Fruit fly (Drosophila melanogaster) whole organism, embryonic: Measurements from ENCODE around the gene mib1.

Source experiments
- Ada2b ChIP-seq: fragments of 200-800 bp; sonication (Bioruptor generic); IDR thresholded peaks from 2 replicates; pipeline ENCODE4 v1.3.6; 2022; ENCODE audit warnings: missing biosample characterization, missing genetic modification characterization
- CG11695 ChIP-seq: fragments of 200-800 bp; sonication (Bioruptor generic); IDR thresholded peaks from 3 replicates; pipeline ENCODE4 v1.3.6; 2022; ENCODE audit warnings: missing biosample characterization, missing genetic modification characterization
- CG14014 ChIP-seq: fragments of 200-800 bp; sonication (Bioruptor generic); IDR thresholded peaks from 2 replicates; pipeline ENCODE4 v1.3.6; 2022; ENCODE audit warnings: missing biosample characterization, missing genetic modification characterization
- CG15479 ChIP-seq: fragments of 200-800 bp; sonication (Bioruptor generic); optimal IDR thresholded peaks from 3 replicates; lab custom pipeline; 2019; ENCODE audit warnings: missing biosample characterization, mild to moderate bottlenecking, missing genetic modification characterization, moderate library complexity
- CG1647 ChIP-seq: fragments of 200-800 bp; sonication (Bioruptor generic); optimal IDR thresholded peaks from 3 replicates; lab custom pipeline; 2016; ENCODE audit warnings: missing biosample characterization, missing genetic modification characterization
- CG16863 ChIP-seq: fragments of 200-800 bp; sonication (Bioruptor generic); optimal IDR thresholded peaks from 3 replicates; lab custom pipeline; 2016; ENCODE audit warnings: missing biosample characterization, missing genetic modification characterization
- CG17359 ChIP-seq: fragments of 200-800 bp; sonication (Bioruptor generic); optimal IDR thresholded peaks from 3 replicates; lab custom pipeline; 2018; ENCODE audit warnings: missing biosample characterization, mild to moderate bottlenecking, missing genetic modification characterization, moderate library complexity
- CG17361 ChIP-seq: fragments of 200-800 bp; sonication (Bioruptor generic); IDR thresholded peaks from 3 replicates; pipeline ENCODE4 v1.3.6; 2022; ENCODE audit warnings: missing biosample characterization, missing genetic modification characterization
- CG17912 ChIP-seq: fragments of 200-800 bp; sonication (Bioruptor generic); optimal IDR thresholded peaks from 2 replicates; lab custom pipeline; 2018; ENCODE audit warnings: missing biosample characterization, mild to moderate bottlenecking, missing genetic modification characterization
- CG2199 ChIP-seq: fragments of 200-800 bp; sonication (Bioruptor generic); IDR thresholded peaks from 3 replicates; pipeline ENCODE4 v1.3.6; 2022; ENCODE audit warnings: missing biosample characterization, missing genetic modification characterization
- CG2202 ChIP-seq: fragments of 200-800 bp; sonication (Bioruptor generic); optimal IDR thresholded peaks from 2 replicates; lab custom pipeline; 2018; ENCODE audit warnings: missing biosample characterization, mild to moderate bottlenecking, missing genetic modification characterization
- CG2678 ChIP-seq: fragments of 200-800 bp; sonication (Bioruptor generic); optimal IDR thresholded peaks from 3 replicates; lab custom pipeline; 2019; ENCODE audit warnings: missing biosample characterization, mild to moderate bottlenecking, missing genetic modification characterization, moderate library complexity
- CG2712 ChIP-seq: fragments of 200-800 bp; optimal IDR thresholded peaks from 3 replicates; lab custom pipeline; 2019; ENCODE audit warnings: missing biosample characterization, mild to moderate bottlenecking, missing genetic modification characterization, moderate library complexity
- CG2889 ChIP-seq: fragments of 200-800 bp; sonication (Bioruptor generic); IDR thresholded peaks from 3 replicates; pipeline ENCODE4 v1.3.6; 2022; ENCODE audit warnings: missing biosample characterization, missing genetic modification characterization
- CG31224 ChIP-seq: fragments of 200-800 bp; sonication (Bioruptor generic); IDR thresholded peaks from 2 replicates; pipeline ENCODE4 v1.3.6; 2022; ENCODE audit warnings: missing biosample characterization, missing genetic modification characterization
- CG34422 ChIP-seq: fragments of 200-800 bp; sonication (Bioruptor generic); IDR thresholded peaks from 3 replicates; pipeline ENCODE4 v1.3.6; 2022; ENCODE audit warnings: missing biosample characterization, missing genetic modification characterization
- CG4854 ChIP-seq: fragments of 200-800 bp; sonication (Bioruptor generic); optimal IDR thresholded peaks from 2 replicates; lab custom pipeline; 2016; ENCODE audit warnings: missing biosample characterization, missing genetic modification characterization, inconsistent platforms
- CG6654 ChIP-seq: fragments of 200-800 bp; sonication (Bioruptor generic); optimal IDR thresholded peaks from 2 replicates; lab custom pipeline; 2017; ENCODE audit warnings: missing biosample characterization, mild to moderate bottlenecking, missing genetic modification characterization
- CG8478 ChIP-seq: fragments of >200 bp; optimal IDR thresholded peaks from 2 replicates; lab custom pipeline; 2018
- CG8944 ChIP-seq: fragments of 200-800 bp; sonication (Bioruptor generic); optimal IDR thresholded peaks from 3 replicates; lab custom pipeline; 2016; ENCODE audit warnings: missing biosample characterization, missing genetic modification characterization
- CG9215 ChIP-seq: fragments of 200-800 bp; sonication (Bioruptor generic); IDR thresholded peaks from 2 replicates; pipeline ENCODE4 v1.3.6; 2022; ENCODE audit warnings: missing biosample characterization, missing genetic modification characterization
- Dref ChIP-seq: fragments of 200-800 bp; sonication (Bioruptor generic); IDR thresholded peaks from 2 replicates; pipeline ENCODE4 v1.3.6; 2022; ENCODE audit warnings: missing biosample characterization, missing genetic modification characterization
- Eip74EF ChIP-seq, 2 experiments: fragments of 200-800 bp in 1 of 2; fragments of >200 bp in 1 of 2; sonication (Bioruptor generic) in 1 of 2; optimal IDR thresholded peaks; 2 replicates each; lab custom pipeline; 2017 to 2019; ENCODE audit warnings: missing biosample characterization in 2 of 2, missing genetic modification characterization in 2 of 2, mild to moderate bottlenecking in 1 of 2, moderate library complexity in 1 of 2
- H15 ChIP-seq: fragments of 200-800 bp; sonication (Bioruptor generic); IDR thresholded peaks from 3 replicates; pipeline ENCODE4 v1.3.6; 2022; ENCODE audit warnings: missing biosample characterization, missing genetic modification characterization
- Hey ChIP-seq: fragments of 200-800 bp; sonication (Bioruptor generic); optimal IDR thresholded peaks from 3 replicates; lab custom pipeline; 2018; ENCODE audit warnings: missing biosample characterization, mild to moderate bottlenecking, missing genetic modification characterization
- Jarid2 ChIP-seq: fragments of 200-800 bp; sonication (Bioruptor generic); optimal IDR thresholded peaks from 3 replicates; lab custom pipeline; 2017; ENCODE audit warnings: mild to moderate bottlenecking, missing biosample characterization, missing genetic modification reagents, missing genetic modification characterization
- NC2β ChIP-seq: fragments of 200-800 bp; sonication (Bioruptor generic); optimal IDR thresholded peaks from 2 replicates; lab custom pipeline; 2016; ENCODE audit warnings: missing biosample characterization, missing genetic modification characterization
- Sin3A ChIP-seq: fragments of >200 bp; optimal IDR thresholded peaks from 2 replicates; lab custom pipeline; 2018
- abd-A ChIP-seq: fragments of 200-800 bp; sonication (Bioruptor generic); optimal IDR thresholded peaks from 3 replicates; lab custom pipeline; 2019; ENCODE audit warnings: missing biosample characterization, mild to moderate bottlenecking, missing genetic modification characterization, moderate library complexity
- ash1 ChIP-seq: fragments of 200-800 bp; sonication (Bioruptor generic); optimal IDR thresholded peaks from 2 replicates; lab custom pipeline; 2018; ENCODE audit warnings: missing biosample characterization, mild to moderate bottlenecking, missing genetic modification characterization
- chn ChIP-seq: fragments of 200-800 bp; sonication (Bioruptor generic); optimal IDR thresholded peaks from 2 replicates; lab custom pipeline; 2016; ENCODE audit warnings: missing biosample characterization, missing genetic modification characterization
- corto ChIP-seq: fragments of 200-800 bp; sonication (Bioruptor generic); optimal IDR thresholded peaks from 2 replicates; lab custom pipeline; 2016; ENCODE audit warnings: missing biosample characterization, mild to moderate bottlenecking, missing genetic modification characterization, moderate library complexity
- crol ChIP-seq: fragments of 200-800 bp; sonication (Bioruptor generic); IDR thresholded peaks from 2 replicates; pipeline ENCODE4 v1.3.6; 2022; ENCODE audit warnings: missing biosample characterization, missing genetic modification characterization
- en ChIP-seq: fragments of 200-800 bp; sonication (Bioruptor generic); optimal IDR thresholded peaks from 2 replicates; lab custom pipeline; 2016; ENCODE audit warnings: missing biosample characterization, missing genetic modification characterization
- esg ChIP-seq: fragments of 200-800 bp; sonication (Bioruptor generic); conservative IDR thresholded peaks from 2 replicates; pipeline ENCODE4 v1.3.6; 2022; ENCODE audit warnings: missing biosample characterization, missing genetic modification characterization
- fd64A ChIP-seq: fragments of 200-800 bp; sonication (Bioruptor generic); optimal IDR thresholded peaks from 3 replicates; lab custom pipeline; 2018; ENCODE audit warnings: missing biosample characterization, mild to moderate bottlenecking, missing genetic modification characterization
- grn ChIP-seq: fragments of 200-800 bp; sonication (Bioruptor generic); optimal IDR thresholded peaks from 3 replicates; lab custom pipeline; 2017; ENCODE audit warnings: missing biosample characterization, missing genetic modification characterization
- gsb ChIP-seq: fragments of 200-800 bp; sonication (Bioruptor generic); IDR thresholded peaks from 2 replicates; pipeline ENCODE4 v1.3.6; 2022; ENCODE audit warnings: missing biosample characterization, missing genetic modification characterization
- h ChIP-seq: fragments of >200 bp; optimal IDR thresholded peaks from 2 replicates; lab custom pipeline; 2017
- nau ChIP-seq: fragments of 200-800 bp; sonication (Bioruptor generic); optimal IDR thresholded peaks from 3 replicates; lab custom pipeline; 2017; ENCODE audit warnings: missing biosample characterization, mild to moderate bottlenecking, missing genetic modification characterization, missing genetic modification reagents
- nom ChIP-seq: fragments of 200-800 bp; sonication (Bioruptor generic); optimal IDR thresholded peaks from 2 replicates; lab custom pipeline; 2017; ENCODE audit warnings: missing biosample characterization, missing genetic modification characterization, mild to moderate bottlenecking, moderate library complexity, missing genetic modification reagents
- pfk ChIP-seq: fragments of 200-800 bp; sonication (Bioruptor generic); optimal IDR thresholded peaks from 2 replicates; lab custom pipeline; 2018; ENCODE audit warnings: missing biosample characterization, mild to moderate bottlenecking, missing genetic modification characterization, moderate library complexity
- row ChIP-seq: fragments of 200-800 bp; sonication (Bioruptor generic); IDR thresholded peaks from 3 replicates; pipeline ENCODE4 v1.3.6; 2022; ENCODE audit warnings: missing biosample characterization, missing genetic modification characterization
- run ChIP-seq: fragments of 200-800 bp; sonication (Bioruptor generic); optimal IDR thresholded peaks from 3 replicates; lab custom pipeline; 2018; ENCODE audit warnings: missing biosample characterization, mild to moderate bottlenecking, missing genetic modification characterization
- sd ChIP-seq: fragments of 200-800 bp; sonication (Bioruptor generic); optimal IDR thresholded peaks from 3 replicates; lab custom pipeline; 2018; ENCODE audit warnings: missing biosample characterization, mild to moderate bottlenecking, missing genetic modification characterization, moderate library complexity
- sim ChIP-seq: fragments of 200-800 bp; sonication (Bioruptor generic); IDR thresholded peaks from 2 replicates; pipeline ENCODE4 v1.3.6; 2022; ENCODE audit warnings: missing biosample characterization, missing genetic modification characterization
- stc ChIP-seq: fragments of 200-800 bp; sonication (Bioruptor generic); IDR thresholded peaks from 2 replicates; pipeline ENCODE4 v1.3.6; 2022; ENCODE audit warnings: missing biosample characterization, missing genetic modification characterization
- tgo ChIP-seq: fragments of 200-800 bp; sonication (Bioruptor generic); IDR thresholded peaks from 3 replicates; pipeline ENCODE4 v1.3.6; 2022; ENCODE audit warnings: missing biosample characterization, missing genetic modification characterization
- trh ChIP-seq: fragments of 200-800 bp; sonication (Bioruptor generic); optimal IDR thresholded peaks from 2 replicates; lab custom pipeline; 2016; ENCODE audit warnings: missing biosample characterization, missing genetic modification characterization

mib1 gene

dm6 chr3L:16046387-16047066 is 34.9 kb upstream of the mib1 start (continued):
- no peak for TF ChIP-seq corto (GFP tag; lab: Kevin White, UChicago)
- peak; percentile 8 for TF ChIP-seq CG2712 (tag; lab: Kevin White, UChicago)
- TF ChIP-seq CG15479 (GFP tag; lab: Kevin White, UChicago): no peak
- peak; percentile 89 for TF ChIP-seq CG2199
- no peak for TF ChIP-seq CG16863 (GFP tag; lab: Kevin White, UChicago)
- TF ChIP-seq trh (GFP tag; lab: Kevin White, UChicago): no peak
- peak; percentile 52 for TF ChIP-seq nau (GFP tag; lab: Kevin White, UChicago)
- TF ChIP-seq row (GFP tag; lab: Robert Waterston, UW): peak; percentile 31; the same call in 1 of the 3 replicates

- TF ChIP-seq nom (GFP tag; lab: Kevin White, UChicago) (peak; percentile 89), abd-A (tag; lab: Kevin White, UChicago) (peak; percentile 41), CG11695 (GFP tag; lab: Robert Waterston, UW) (peak; percentile 94), CG2678 (tag; lab: Kevin White, UChicago) (peak; percentile 97), Hey (tag; lab: Kevin White, UChicago) (peak; percentile 63), CG6654 (GFP tag; lab: Kevin White, UChicago) (peak; percentile 69), CG17912 (peak; percentile 81), CG31224 (peak; percentile 82), Ada2b (GFP tag; lab: Robert Waterston, UW) (peak; percentile 87), run (peak; percentile 95), CG9215 (GFP tag; lab: Robert Waterston, UW) (peak; percentile 80), CG34422 (GFP tag; lab: Robert Waterston, UW) (peak; percentile 92), CG2712 (tag; lab: Kevin White, UChicago) (peak; percentile 97), row (GFP tag; lab: Robert Waterston, UW) (peak; percentile 97), CG17361 (peak; percentile 88), ash1 (GFP tag; lab: Kevin White, UChicago) (peak; percentile 49), gsb (GFP tag; lab: Robert Waterston, UW) (peak; percentile 80), Jarid2 (GFP tag; lab: Kevin White, UChicago) (peak; percentile 41), H15 (peak; percentile 86), Sin3A (lab: Kevin White, UChicago) (no peak), CG1647 (GFP tag; lab: Kevin White, UChicago) (peak; percentile 75), sd (tag; lab: Kevin White, UChicago) (peak; percentile 92), CG4854 (GFP tag; lab: Kevin White, UChicago) (peak; percentile 79), h (lab: Kevin White, UChicago) (no peak), CG8478 (no peak), crol (GFP tag; lab: Robert Waterston, UW) (peak; percentile 93), CG8944 (GFP tag; lab: Kevin White, UChicago) (peak; percentile 82), fd64A (peak; percentile 72), Dref (GFP tag; lab: Robert Waterston, UW) (peak; percentile 32; the same call in 1 of the 2 replicates), en (peak; percentile 84), Eip74EF (GFP tag; optimal IDR thresholded peaks at IDR 0.05; lab: Kevin White, UChicago) (peak in 1 of 2 experiments; percentile 91), tgo (GFP tag; lab: Robert Waterston, UW) (peak; percentile 92), esg (GFP tag; lab: Robert Waterston, UW) (peak; percentile 83), CG2202 (tag; lab: Kevin White, UChicago) (peak; percentile 87), CG17359 (tag; lab: Kevin White, UChicago) (peak; percentile 97), grn (no peak), CG14014 (GFP tag; lab: Robert Waterston, UW) (peak; percentile 94), stc (GFP tag; lab: Robert Waterston, UW) (peak; percentile 94), chn (peak; percentile 82), sim (GFP tag; lab: Robert Waterston, UW) (peak; percentile 78), CG2889 (GFP tag; lab: Robert Waterston, UW) (peak; percentile 75; the same call in 2 of the 3 replicates), NC2β (peak; percentile 85), pfk (GFP tag; lab: Kevin White, UChicago) (no peak)
These were observed 34.3 kb upstream of the mib1 start for dm6 chr3L:16045831-16046336.
